Worm (Caenorhabditis elegans) whole organism, L4 larva: ENCODE data around the gene K02A6.2.
A peak's percentile ranks its signal among the peaks of the same experiment; 100 is the strongest.
"Not testable (repeated sequence)": the region's sequence is repeated elsewhere in the genome, so short reads cannot be mapped to it uniquely, and the experiment has no call there.

Source experiments
- D1046.2 ChIP-seq: fragments of 200-800 bp; sonication (Bioruptor generic); IDR thresholded peaks from 2 replicates; pipeline ENCODE4 v1.3.6; 2022; ENCODE audit warnings: missing genetic modification characterization, missing compliant biosample characterization
- F26F4.8 ChIP-seq: fragments of 200-800 bp; sonication (Bioruptor generic); conservative IDR thresholded peaks from 2 replicates; pipeline ENCODE4 v1.3.6; 2022; ENCODE audit warnings: missing genetic modification characterization, missing compliant biosample characterization
- T26A8.4 ChIP-seq: fragments of 200-800 bp; sonication (Bioruptor generic); IDR thresholded peaks from 2 replicates; pipeline ENCODE4 v1.3.6; 2022; ENCODE audit warnings: missing genetic modification characterization, missing compliant biosample characterization
- Y105C5A.15 ChIP-seq: fragments of 200-800 bp; sonication (Bioruptor generic); IDR thresholded peaks from 2 replicates; pipeline ENCODE4 v1.3.6; 2022; ENCODE audit warnings: missing genetic modification characterization, missing compliant biosample characterization
- Y5F2A.4 ChIP-seq: fragments of 200-800 bp; sonication (Bioruptor generic); optimal IDR thresholded peaks from 2 replicates; lab custom pipeline; 2018; ENCODE audit warnings: mild to moderate bottlenecking, missing genetic modification characterization, missing compliant biosample characterization
- aha-1 ChIP-seq: fragments of 150-350 bp; peaks from one replicate; lab custom pipeline; 2014; ENCODE audit warnings: missing biosample characterization, missing genetic modification characterization
- ceh-28 ChIP-seq: fragments of 150-350 bp; optimal IDR thresholded peaks from 2 replicates; lab custom pipeline; 2014; ENCODE audit warnings: missing biosample characterization, missing genetic modification reagents, missing genetic modification characterization
- daf-16 ChIP-seq, 3 experiments: sonication (generic microtip); optimal IDR thresholded peaks; 2 replicates each; lab custom pipeline; 2016 to 2017; ENCODE audit warnings: missing genetic modification characterization in 3 of 3, missing genetic modification reagents in 3 of 3, mild to moderate bottlenecking in 2 of 3, missing compliant biosample characterization in 2 of 3, missing biosample characterization in 1 of 3, moderate library complexity in 1 of 3
- dmd-6 ChIP-seq: fragments of 200-800 bp; sonication (Bioruptor generic); IDR thresholded peaks from 2 replicates; pipeline ENCODE4 v1.3.6; 2022; ENCODE audit warnings: missing genetic modification reagents, missing genetic modification characterization, missing compliant biosample characterization
- dmd-8 ChIP-seq: fragments of 200-800 bp; sonication (Bioruptor generic); IDR thresholded peaks from 2 replicates; pipeline ENCODE4 v1.3.6; 2022; ENCODE audit warnings: missing genetic modification characterization, missing compliant biosample characterization
- dmd-9 ChIP-seq: fragments of 200-800 bp; sonication (Bioruptor generic); IDR thresholded peaks from 2 replicates; pipeline ENCODE4 v1.3.6; 2022; ENCODE audit warnings: missing genetic modification reagents, missing genetic modification characterization, missing compliant biosample characterization
- dve-1 ChIP-seq: sonication (generic microtip); optimal IDR thresholded peaks from 2 replicates; lab custom pipeline; 2017; ENCODE audit warnings: antibody characterized with exemption, mild to moderate bottlenecking, missing genetic modification characterization, missing compliant biosample characterization; ENCODE audit not compliant: insufficient read depth
- egl-27 ChIP-seq: sonication (generic microtip); optimal IDR thresholded peaks from 3 replicates; lab custom pipeline; 2017; ENCODE audit warnings: missing biosample characterization, missing genetic modification reagents, missing genetic modification characterization
- egl-43 ChIP-seq: fragments of 200-800 bp; sonication (Bioruptor generic); IDR thresholded peaks from 2 replicates; pipeline ENCODE4 v1.3.6; 2022; ENCODE audit warnings: missing genetic modification reagents, missing genetic modification characterization, missing compliant biosample characterization
- hlh-11 ChIP-seq: fragments of 200-800 bp; sonication (Bioruptor generic); optimal IDR thresholded peaks from 2 replicates; lab custom pipeline; 2018; ENCODE audit warnings: mild to moderate bottlenecking, missing genetic modification characterization, missing compliant biosample characterization
- hlh-30 ChIP-seq: sonication (generic microtip); optimal IDR thresholded peaks from 2 replicates; lab custom pipeline; 2017; ENCODE audit warnings: antibody characterized with exemption, mild to moderate bottlenecking, missing genetic modification characterization, missing compliant biosample characterization; ENCODE audit not compliant: insufficient read depth
- lim-7 ChIP-seq: fragments of 200-800 bp; sonication (Bioruptor generic); IDR thresholded peaks from 2 replicates; pipeline ENCODE4 v1.3.6; 2022; ENCODE audit warnings: missing genetic modification characterization, missing compliant biosample characterization
- lin-38 ChIP-seq: fragments of 200-800 bp; sonication (Bioruptor generic); IDR thresholded peaks from 2 replicates; pipeline ENCODE4 v1.3.6; 2022; ENCODE audit warnings: missing genetic modification reagents, missing genetic modification characterization, missing compliant biosample characterization
- madf-5 ChIP-seq, 2 experiments: fragments of 200-800 bp; sonication (Bioruptor generic); IDR thresholded peaks; 2 replicates each; pipeline ENCODE4 v1.3.6; 2022; ENCODE audit warnings: missing compliant biosample characterization in 2 of 2, missing genetic modification characterization in 2 of 2
- mdl-1 ChIP-seq, 2 experiments: fragments of 150-350 bp in 1 of 2; sonication (generic microtip) in 1 of 2; optimal IDR thresholded peaks; 2 replicates each; lab custom pipeline; 2014 to 2017; ENCODE audit warnings: missing biosample characterization in 2 of 2, missing genetic modification characterization in 2 of 2
- mxl-3 ChIP-seq: fragments of 200-800 bp; sonication (Bioruptor generic); optimal IDR thresholded peaks from 2 replicates; lab custom pipeline; 2018; ENCODE audit warnings: mild to moderate bottlenecking, missing genetic modification characterization, missing compliant biosample characterization
- nhr-28 ChIP-seq: fragments of 150-350 bp; optimal IDR thresholded peaks from 2 replicates; lab custom pipeline; 2014; ENCODE audit warnings: missing biosample characterization, missing genetic modification characterization
- pha-4 ChIP-seq, 2 experiments: fragments of 150-350 bp in 1 of 2; fragments of 200-800 bp in 1 of 2; sonication (Bioruptor generic) in 1 of 2; IDR thresholded peaks in 1 of 2; optimal IDR thresholded peaks in 1 of 2; 2 replicates each; pipeline versions ENCODE4 v1.3.6 to Lab custom; 2014 to 2022; ENCODE audit warnings: missing genetic modification characterization in 2 of 2, missing genetic modification reagents in 2 of 2, missing biosample characterization in 1 of 2, missing compliant biosample characterization in 1 of 2
- pqm-1 ChIP-seq: sonication (generic microtip); optimal IDR thresholded peaks from 2 replicates; lab custom pipeline; 2017; ENCODE audit warnings: missing biosample characterization, missing genetic modification characterization
- saeg-2 ChIP-seq: fragments of 200-800 bp; sonication (Bioruptor generic); IDR thresholded peaks from 2 replicates; pipeline ENCODE4 v1.3.6; 2022; ENCODE audit warnings: missing genetic modification reagents, missing genetic modification characterization, missing compliant biosample characterization
- set-16 ChIP-seq: fragments of 200-800 bp; sonication (Bioruptor generic); IDR thresholded peaks from 2 replicates; pipeline ENCODE4 v1.3.6; 2022; ENCODE audit warnings: missing genetic modification reagents, missing genetic modification characterization, missing compliant biosample characterization
- tra-1 ChIP-seq: fragments of 200-800 bp; sonication (Bioruptor generic); IDR thresholded peaks from 2 replicates; pipeline ENCODE4 v1.3.6; 2022; ENCODE audit warnings: missing genetic modification reagents, missing genetic modification characterization, missing compliant biosample characterization
- unc-62 ChIP-seq, 3 experiments: fragments of 150-350 bp in 1 of 3; sonication (generic microtip); optimal IDR thresholded peaks in 2 of 3; peaks in 1 of 3; 1 replicate in 1 of 3; 2 replicates in 2 of 3; lab custom pipeline; 2014 to 2017; ENCODE audit warnings: missing biosample characterization in 3 of 3, missing genetic modification characterization in 3 of 3, missing genetic modification reagents in 3 of 3, missing genotype in 1 of 3
- zag-1 ChIP-seq: fragments of 150-350 bp; optimal IDR thresholded peaks from 2 replicates; lab custom pipeline; 2014; ENCODE audit warnings: missing biosample characterization, missing genetic modification characterization
- zfp-3 ChIP-seq: fragments of 200-800 bp; sonication (Bioruptor generic); conservative IDR thresholded peaks from 2 replicates; pipeline ENCODE4 v1.3.6; 2022; ENCODE audit warnings: missing genetic modification reagents, missing genetic modification characterization, missing compliant biosample characterization
- ztf-11 ChIP-seq: fragments of 150-350 bp; optimal IDR thresholded peaks from 2 replicates; lab custom pipeline; 2014; ENCODE audit warnings: missing biosample characterization, missing genetic modification characterization

Gene K02A6.2

ce11 chrX:8200206-8200605 is 24.6 kb downstream of the K02A6.2 start:
- TF ChIP-seq tra-1 (no peak), dve-1 (tag; lab: Kevin White, UChicago) (peak; percentile 2), zag-1 (tag; lab: Kevin White, UChicago) (no peak), nhr-28 (peak; percentile 23), unc-62 (GFP tag; optimal IDR thresholded peaks at IDR 0.05 in 1 of 2; lab: Kevin White, UChicago) (peak in 1 of 2 experiments; percentile 17), unc-62 (tag; optimal IDR thresholded peaks at IDR 0.05; lab: Kevin White, UChicago) (no peak), egl-27 (tag; lab: Kevin White, UChicago) (no peak)

ce11 chrX:8193213-8193612 is 31.6 kb downstream of the K02A6.2 start:
- peak in 1 of 2 experiments; percentile 20 for TF ChIP-seq mdl-1 (tag; optimal IDR thresholded peaks at IDR 0.05; lab: Kevin White, UChicago)
- TF ChIP-seq dmd-6 (GFP tag; lab: Robert Waterston, UW), result peak; percentile 73
- no peak for TF ChIP-seq ceh-28 (tag; lab: Kevin White, UChicago)
- peak; percentile 54 for TF ChIP-seq hlh-11 (tag; lab: Kevin White, UChicago)
- peak; percentile 30 for TF ChIP-seq dve-1 (tag; lab: Kevin White, UChicago)
- TF ChIP-seq lin-38 (GFP tag; lab: Robert Waterston, UW), result no peak
- TF ChIP-seq Y5F2A.4, result no peak
- peak; percentile 46 for TF ChIP-seq mxl-3 (GFP tag; lab: Kevin White, UChicago)
- TF ChIP-seq T26A8.4, result no peak
- TF ChIP-seq daf-16 (GFP tag; optimal IDR thresholded peaks at IDR 0.05; lab: Kevin White, UChicago), result no peak
- peak; percentile 60 for TF ChIP-seq daf-16 (tag; optimal IDR thresholded peaks at IDR 0.05; lab: Kevin White, UChicago)
- peak; percentile 70 for TF ChIP-seq hlh-30 (tag; lab: Kevin White, UChicago)
- peak; percentile 51 for TF ChIP-seq nhr-28
- peak; percentile 10 for TF ChIP-seq pqm-1 (tag; lab: Kevin White, UChicago)
- TF ChIP-seq, all 104 proteins: peak for 9

- TF ChIP-seq aha-1 (peak; percentile 76), ztf-11 (no peak)
Observed at ce11 chrX:8185037-8185436, 39.8 kb downstream of the K02A6.2 start, which contains the start of gene C17H11.5. TSS of gene C17H11.5 (minus strand) at chrX:8185137.

ce11 chrX:8181590-8182311 is 43.1 kb downstream of the K02A6.2 start, which contains the start of gene C17H11.4:
TSS of gene C17H11.4 (minus strand) at chrX:8181640.
- TF ChIP-seq madf-5 (GFP tag; IDR thresholded peaks at IDR 0.05; lab: Robert Waterston, UW) (0 out of 4 replicates have a peak, but pooled peaks of 1 of the 2 experiments have one; percentile 16), dmd-9 (GFP tag; lab: Robert Waterston, UW) (0 out of 2 replicates have a peak, but pooled peaks have one; percentile 53), saeg-2 (GFP tag; lab: Robert Waterston, UW) (0 out of 2 replicates have a peak, but pooled peaks have one; percentile 17), lim-7 (GFP tag; lab: Robert Waterston, UW) (0 out of 2 replicates have a peak, but pooled peaks have one; percentile 11), Y105C5A.15 (GFP tag; lab: Robert Waterston, UW) (peak; percentile 72; the same call in 1 of the 2 replicates), pha-4 (GFP tag; IDR thresholded peaks at IDR 0.05; lab: Robert Waterston, UW) (peak; percentile 40; the same call in 1 of the 2 replicates), F26F4.8 (0 out of 2 replicates have a peak, but pooled peaks have one; percentile 15), dmd-8 (GFP tag; lab: Robert Waterston, UW) (peak; percentile 62; the same call in 1 of the 2 replicates), D1046.2 (0 out of 2 replicates have a peak, but pooled peaks have one; percentile 55), set-16 (GFP tag; lab: Robert Waterston, UW) (peak; percentile 96), zfp-3 (GFP tag; lab: Robert Waterston, UW) (0 out of 2 replicates have a peak, but pooled peaks have one; percentile 24), egl-43 (GFP tag; lab: Robert Waterston, UW) (peak; percentile 79)
- not testable (repeated sequence) for TF ChIP-seq pha-4 (tag; optimal IDR thresholded peaks at IDR 0.05; lab: Kevin White, UChicago)
- TF ChIP-seq, all 104 proteins: peak for 12; not testable (repeated sequence) for 92
